Worm (Caenorhabditis elegans) whole organism, L1 larva: Measurements from ENCODE around the gene rgs-1.
"Not testable (repeated sequence)": the region's sequence is repeated elsewhere in the genome, so short reads cannot be mapped to it uniquely, and the experiment has no call there.

Source experiments
- C16A3.4 ChIP-seq: fragments of 150-350 bp; optimal IDR thresholded peaks from 2 replicates; lab custom pipeline; 2014; ENCODE audit warnings: missing biosample characterization, missing genetic modification characterization
- C34B4.2 ChIP-seq: sonication (generic microtip); optimal IDR thresholded peaks from 2 replicates; lab custom pipeline; 2017; ENCODE audit warnings: mild to moderate bottlenecking, missing genetic modification characterization, missing compliant biosample characterization
- F16B12.6 ChIP-seq: fragments of 150-350 bp; optimal IDR thresholded peaks from 2 replicates; lab custom pipeline; 2014; ENCODE audit warnings: missing biosample characterization, missing genetic modification characterization
- Y116A8C.19 ChIP-seq: sonication (generic microtip); optimal IDR thresholded peaks from 2 replicates; lab custom pipeline; 2016; ENCODE audit warnings: missing compliant biosample characterization, missing genetic modification characterization, borderline replicate concordance
- aly-2 ChIP-seq: fragments of 150-350 bp; optimal IDR thresholded peaks from 2 replicates; lab custom pipeline; 2014; ENCODE audit warnings: missing biosample characterization, missing genetic modification characterization
- ceh-8 ChIP-seq: fragments of 200-800 bp; sonication (Bioruptor generic); optimal IDR thresholded peaks from 2 replicates; lab custom pipeline; 2018; ENCODE audit warnings: mild to moderate bottlenecking, missing genetic modification characterization, moderate library complexity, missing compliant biosample characterization
- dsc-1 ChIP-seq: sonication (generic microtip); optimal IDR thresholded peaks from 2 replicates; lab custom pipeline; 2016; ENCODE audit warnings: mild to moderate bottlenecking, missing genetic modification characterization, missing compliant biosample characterization
- egl-27 ChIP-seq, 2 experiments: fragments of 150-350 bp in 1 of 2; sonication (generic microtip); optimal IDR thresholded peaks; 3 replicates each; lab custom pipeline; 2017 to 2018; ENCODE audit warnings: missing biosample characterization in 2 of 2, missing genetic modification characterization in 2 of 2, missing genetic modification reagents in 2 of 2
- elt-2 ChIP-seq: sonication (generic microtip); optimal IDR thresholded peaks from 2 replicates; lab custom pipeline; 2016; ENCODE audit warnings: missing genetic modification characterization, mild to moderate bottlenecking, inconsistent platforms, missing compliant biosample characterization, missing genetic modification reagents
- elt-3 ChIP-seq, 6 experiments: fragments of 150-350 bp in 1 of 6; sonication (generic microtip); optimal IDR thresholded peaks; 2 replicates each; lab custom pipeline; 2017 to 2018; ENCODE audit warnings: missing biosample characterization in 6 of 6, missing genetic modification characterization in 6 of 6, inconsistent platforms in 1 of 6
- ets-5 ChIP-seq: fragments of 200-800 bp; sonication (Bioruptor generic); IDR thresholded peaks from 2 replicates; pipeline ENCODE4 v1.3.6; 2022; ENCODE audit warnings: missing genetic modification characterization, missing compliant biosample characterization
- fkh-4 ChIP-seq: sonication (generic microtip); optimal IDR thresholded peaks from 2 replicates; lab custom pipeline; 2016; ENCODE audit warnings: missing compliant biosample characterization, missing genetic modification characterization, borderline replicate concordance
- fkh-8 ChIP-seq: sonication (generic microtip); optimal IDR thresholded peaks from 2 replicates; lab custom pipeline; 2016; ENCODE audit warnings: mild to moderate bottlenecking, missing genetic modification characterization, missing compliant biosample characterization
- grh-1 ChIP-seq: fragments of 200-800 bp; sonication (Bioruptor generic); IDR thresholded peaks from 2 replicates; pipeline ENCODE4 v1.3.6; 2022; ENCODE audit warnings: missing genetic modification reagents, missing genetic modification characterization, missing compliant biosample characterization
- hlh-4 ChIP-seq: sonication (generic microtip); optimal IDR thresholded peaks from 2 replicates; lab custom pipeline; 2016; ENCODE audit warnings: mild to moderate bottlenecking, missing genetic modification characterization, missing compliant biosample characterization
- hpl-2 ChIP-seq: fragments of 150-350 bp; optimal IDR thresholded peaks from 2 replicates; lab custom pipeline; 2014; ENCODE audit warnings: missing biosample characterization, missing genetic modification reagents, missing genetic modification characterization
- jun-1 ChIP-seq: fragments of 150-350 bp; optimal IDR thresholded peaks from 2 replicates; lab custom pipeline; 2014; ENCODE audit warnings: missing biosample characterization, missing genetic modification reagents, missing genetic modification characterization
- lin-13 ChIP-seq: fragments of 150-350 bp; optimal IDR thresholded peaks from 2 replicates; lab custom pipeline; 2014; ENCODE audit warnings: missing biosample characterization, missing genetic modification reagents, missing genetic modification characterization
- lin-15B ChIP-seq: fragments of 150-350 bp; sonication (generic microtip); optimal IDR thresholded peaks from 3 replicates; lab custom pipeline; 2014; ENCODE audit warnings: missing biosample characterization, missing genetic modification characterization
- lin-39 ChIP-seq: fragments of 150-350 bp; optimal IDR thresholded peaks from 2 replicates; lab custom pipeline; 2014; ENCODE audit warnings: missing biosample characterization, missing genetic modification reagents, missing genetic modification characterization
- mab-9 ChIP-seq: fragments of 200-800 bp; sonication (Bioruptor generic); IDR thresholded peaks from 2 replicates; pipeline ENCODE4 v1.3.6; 2022; ENCODE audit warnings: missing genetic modification reagents, missing genetic modification characterization, missing compliant biosample characterization
- mdl-1 ChIP-seq, 2 experiments: fragments of 150-350 bp; optimal IDR thresholded peaks; 2 replicates each; lab custom pipeline; 2014 to 2017; ENCODE audit warnings: missing biosample characterization in 2 of 2, missing genetic modification characterization in 2 of 2, inconsistent platforms in 1 of 2
- mep-1 ChIP-seq: fragments of 150-350 bp; optimal IDR thresholded peaks from 2 replicates; lab custom pipeline; 2014; ENCODE audit warnings: missing biosample characterization, missing genetic modification characterization
- nhr-237 ChIP-seq: fragments of 150-350 bp; optimal IDR thresholded peaks from 2 replicates; lab custom pipeline; 2014; ENCODE audit warnings: missing biosample characterization, missing genetic modification characterization
- nhr-47 ChIP-seq: sonication (generic microtip); optimal IDR thresholded peaks from 2 replicates; lab custom pipeline; 2016; ENCODE audit warnings: mild to moderate bottlenecking, missing genetic modification characterization, moderate library complexity, missing compliant biosample characterization
- nhr-77 ChIP-seq: fragments of 150-350 bp; optimal IDR thresholded peaks from 2 replicates; lab custom pipeline; 2014; ENCODE audit warnings: missing biosample characterization, missing genetic modification characterization
- nhr-85 ChIP-seq: sonication (generic microtip); peaks from one replicate; lab custom pipeline; 2016; ENCODE audit warnings: missing genetic modification characterization, inconsistent platforms, missing compliant biosample characterization
- rnt-1 ChIP-seq: sonication (generic microtip); optimal IDR thresholded peaks from 2 replicates; lab custom pipeline; 2016; ENCODE audit warnings: mild to moderate bottlenecking, missing genetic modification characterization, moderate library complexity, missing compliant biosample characterization
- sox-4 ChIP-seq: sonication (generic microtip); optimal IDR thresholded peaks from 2 replicates; lab custom pipeline; 2016; ENCODE audit warnings: missing genetic modification characterization, missing compliant biosample characterization
- tbx-2 ChIP-seq: sonication (generic microtip); optimal IDR thresholded peaks from 2 replicates; lab custom pipeline; 2016; ENCODE audit warnings: missing genetic modification characterization, missing compliant biosample characterization
- xbp-1 ChIP-seq: sonication (generic microtip); optimal IDR thresholded peaks from 2 replicates; lab custom pipeline; 2016; ENCODE audit warnings: missing genetic modification characterization, missing compliant biosample characterization
- ztf-4 ChIP-seq: fragments of 150-350 bp; optimal IDR thresholded peaks from 2 replicates; lab custom pipeline; 2014; ENCODE audit warnings: missing biosample characterization, missing genetic modification characterization

rgs-1 gene

DNA sequence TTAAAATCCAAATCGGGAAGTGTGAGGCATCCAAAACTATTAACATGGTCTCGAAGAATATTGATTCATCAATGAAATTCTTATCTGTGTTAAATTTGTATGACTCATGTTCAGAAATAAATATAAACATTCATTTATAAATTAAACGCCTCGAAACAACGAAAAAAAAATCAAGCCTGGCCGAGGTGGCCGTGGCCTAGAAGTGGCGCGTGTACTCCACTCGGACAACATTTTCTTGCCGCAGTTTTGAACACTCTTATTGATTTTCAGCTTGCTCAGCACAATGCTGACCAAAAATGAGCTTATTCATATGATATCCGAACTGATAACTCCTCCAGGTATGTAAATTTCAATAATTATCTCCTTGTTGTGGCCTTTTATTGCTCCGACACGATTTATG, 47.8 kb upstream of the rgs-1 start, which contains the start of gene ekl-6 (continued):
- TF ChIP-seq egl-27 (tag; optimal IDR thresholded peaks at IDR 0.05; lab: Kevin White, UChicago) (no peak), dsc-1 (tag; lab: Kevin White, UChicago) (peak; percentile 79), jun-1 (tag; lab: Kevin White, UChicago) (no peak), mep-1 (peak; percentile 47), elt-2 (peak; percentile 37), rnt-1 (tag; lab: Kevin White, UChicago) (peak; percentile 97), F16B12.6 (peak; percentile 14)

DNA sequence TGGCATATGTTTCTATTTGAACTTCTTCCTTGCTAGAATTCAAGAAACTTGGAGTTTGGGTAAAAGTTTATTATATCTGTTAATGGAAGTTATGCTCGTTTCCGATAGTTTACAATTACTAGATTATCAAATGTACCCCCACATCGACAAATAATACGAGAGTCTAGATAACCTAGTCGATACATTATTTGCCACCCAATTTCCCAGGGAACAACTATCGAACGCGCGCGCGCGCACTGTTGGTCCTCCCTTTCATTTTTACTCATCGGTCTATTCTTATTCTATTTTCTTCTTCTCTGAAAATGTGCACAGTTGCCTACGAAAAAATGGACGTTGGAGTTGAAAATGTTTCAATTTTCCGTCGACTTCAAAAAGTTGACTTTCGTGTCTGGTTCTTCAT, 44.2 kb upstream of the rgs-1 start, which contains the start of gene T16G12.13:
TSS of gene T16G12.13 (plus strand) at position 293 of the 400 bp plus-strand sequence.
- TF ChIP-seq fkh-4 (tag; lab: Kevin White, UChicago) (no peak), nhr-77 (tag; lab: Kevin White, UChicago) (no peak), aly-2 (tag; lab: Kevin White, UChicago) (no peak), nhr-85 (tag; lab: Kevin White, UChicago) (no peak), ets-5 (no peak), hpl-2 (no peak), C16A3.4 (tag; lab: Kevin White, UChicago) (no peak), fkh-8 (no peak), nhr-237 (no peak), Y116A8C.19 (tag; lab: Kevin White, UChicago) (no peak), ceh-8 (GFP tag; lab: Kevin White, UChicago) (no peak), lin-13 (GFP tag; lab: Kevin White, UChicago) (no peak), mab-9 (GFP tag; lab: Robert Waterston, UW) (no peak), elt-3 (tag; optimal IDR thresholded peaks at IDR 0.05; lab: Kevin White, UChicago) (no peak), sox-4 (tag; lab: Kevin White, UChicago) (no peak), hlh-4 (tag; lab: Kevin White, UChicago) (no peak), xbp-1 (no peak)

DNA sequence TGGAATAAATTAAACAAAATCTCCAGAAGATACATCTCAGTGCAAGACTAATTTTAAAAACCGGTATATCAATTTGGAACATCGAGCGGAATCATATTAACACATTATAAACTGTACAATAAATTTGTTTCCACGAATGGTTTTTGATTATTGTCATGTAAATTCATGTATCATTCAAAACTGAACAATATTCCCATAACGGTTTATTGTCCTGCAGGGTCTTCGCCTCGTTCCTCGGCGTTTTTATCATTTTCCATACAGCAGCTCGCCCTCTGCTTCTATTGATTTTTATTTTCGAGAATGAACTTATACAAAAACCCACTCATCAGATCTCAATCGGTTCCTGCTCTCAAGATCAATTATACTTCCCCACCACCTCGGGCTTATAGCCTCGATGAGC, 42.6 kb upstream of the rgs-1 start, which contains the start of gene T16G12.8:
TSS of gene T16G12.8 (plus strand) at position 301 of the 400 bp plus-strand sequence.
- TF ChIP-seq nhr-237 (no peak), tbx-2 (tag; lab: Kevin White, UChicago) (no peak), xbp-1 (no peak), ztf-4 (no peak), lin-13 (GFP tag; lab: Kevin White, UChicago) (no peak)

DNA sequence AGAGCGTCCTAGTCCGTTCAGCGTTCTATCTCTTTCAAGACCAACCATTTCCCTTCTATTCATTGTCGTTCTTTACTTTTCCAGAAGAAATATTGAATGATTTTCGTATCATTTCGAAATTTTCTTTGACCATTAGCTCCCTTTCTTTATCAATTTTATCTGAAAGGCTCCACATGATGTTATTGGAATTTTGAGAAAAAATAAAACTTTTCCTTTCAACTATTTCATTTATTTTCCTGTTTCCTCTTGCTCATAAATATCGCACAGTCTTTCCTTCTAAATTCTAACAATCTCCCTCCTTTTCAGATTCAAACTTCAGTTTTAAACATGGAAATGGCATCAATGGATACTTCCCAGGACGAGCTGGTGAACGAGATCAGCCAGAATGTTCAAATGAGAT, 41.2 kb upstream of the rgs-1 start, which contains the start of gene T16G12.4:
TSS of gene T16G12.4 (plus strand) at position 301 of the 400 bp plus-strand sequence.
- no peak for TF ChIP-seq C34B4.2 (tag; lab: Kevin White, UChicago)

DNA sequence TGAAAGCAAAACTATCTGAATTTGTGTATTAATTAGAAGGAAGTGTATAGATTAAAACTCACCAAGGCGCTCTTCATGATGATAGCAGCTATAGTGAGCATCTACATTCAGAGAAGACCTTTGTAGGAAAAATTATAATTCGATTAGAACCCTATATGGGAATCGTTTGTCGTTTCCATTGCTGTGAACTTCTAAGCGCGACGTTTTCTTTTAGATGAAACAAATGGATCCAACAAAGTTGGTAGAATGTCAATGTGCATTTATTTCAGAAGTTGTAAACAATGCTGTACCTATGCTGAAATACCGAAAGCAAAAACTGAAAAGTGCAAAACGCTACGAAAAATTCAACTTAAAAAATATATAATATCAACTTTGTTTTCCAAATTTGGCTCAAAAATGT, 39.7 kb upstream of the rgs-1 start, which contains the start of gene T16G12.10:
TSS of gene T16G12.10 (minus strand) at position 101 of the 400 bp plus-strand sequence.
- no peak for TF ChIP-seq fkh-8
- no peak for TF ChIP-seq nhr-47
- TF ChIP-seq lin-15B, result no peak
- TF ChIP-seq lin-39 (tag; lab: Kevin White, UChicago), result no peak
- no peak for TF ChIP-seq mdl-1 (tag; optimal IDR thresholded peaks at IDR 0.05; lab: Kevin White, UChicago)
- no peak for TF ChIP-seq ets-5

DNA sequence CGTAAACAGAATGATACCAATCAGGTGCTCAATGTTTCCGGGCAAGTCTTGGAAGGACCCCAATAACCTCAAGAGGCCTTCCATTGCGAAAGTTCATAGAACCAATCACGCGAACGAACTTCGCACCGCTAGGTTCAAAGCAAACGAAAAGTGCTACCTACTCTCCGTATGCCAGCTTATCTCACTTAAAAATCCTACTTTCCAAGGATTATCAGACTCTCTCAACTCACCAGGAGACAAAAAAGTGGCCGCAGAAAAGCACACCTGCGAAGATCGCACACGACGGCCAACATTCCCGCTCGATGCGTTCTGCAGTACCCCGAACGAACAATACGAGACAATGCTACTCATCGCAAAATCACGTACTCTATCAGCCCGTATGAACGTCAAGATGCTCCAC, 37.0 kb upstream of the rgs-1 start, which contains the start of gene T16G12.12:
TSS of gene T16G12.12 (plus strand) at position 301 of the 400 bp plus-strand sequence.
- not testable (repeated sequence) for TF ChIP-seq lin-39 (tag; lab: Kevin White, UChicago); grh-1 (GFP tag; lab: Robert Waterston, UW); nhr-237
- TF ChIP-seq, all 84 proteins: peak for 0; not testable (repeated sequence) for 84
